Worm (Caenorhabditis elegans): ENCODE results near the gene C07G1.6.

DNA sequence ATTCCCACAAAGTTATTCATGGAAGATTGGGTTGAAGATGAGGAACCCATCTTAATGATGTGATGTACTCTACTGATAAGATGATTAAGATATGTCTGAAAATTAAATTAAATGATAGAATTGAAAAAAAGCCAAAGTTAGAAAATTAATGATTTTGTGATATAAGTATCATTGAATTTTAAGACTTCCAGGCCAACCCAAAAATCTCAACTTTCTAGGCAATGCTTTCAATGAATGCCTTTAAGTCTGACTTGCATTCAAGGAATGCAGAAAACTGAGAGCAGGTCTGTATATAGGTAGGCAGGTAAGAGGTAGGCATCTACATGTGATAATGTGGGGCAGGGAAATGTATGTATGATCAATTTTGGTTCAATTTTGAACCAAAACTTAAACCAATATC is 9.8 kb upstream of the C07G1.6 start, which contains the start of gene ocr-2:
- TF ChIP-seq lin-15B (tag; optimal IDR thresholded peaks at IDR 0.05) (no peak), ztf-11 (tag; optimal IDR thresholded peaks at IDR 0.05) (no peak), mdl-1 (tag; optimal IDR thresholded peaks at IDR 0.05) (no peak), nhr-43 (tag; optimal IDR thresholded peaks at IDR 0.05; ENCODE audit: poor library complexity, severe bottlenecking) (no peak), fos-1 (tag; optimal IDR thresholded peaks at IDR 0.05) (no peak), nhr-77 (tag; optimal IDR thresholded peaks at IDR 0.05) (no peak), elt-1 (tag; optimal IDR thresholded peaks at IDR 0.05) (no peak), ceh-16 (tag; optimal IDR thresholded peaks at IDR 0.05) (no peak)

All from whole organism, L3 larva.